Worm (Caenorhabditis elegans): ENCODE measurements around the gene F39G3.5.

F39G3.5 gene

DNA sequence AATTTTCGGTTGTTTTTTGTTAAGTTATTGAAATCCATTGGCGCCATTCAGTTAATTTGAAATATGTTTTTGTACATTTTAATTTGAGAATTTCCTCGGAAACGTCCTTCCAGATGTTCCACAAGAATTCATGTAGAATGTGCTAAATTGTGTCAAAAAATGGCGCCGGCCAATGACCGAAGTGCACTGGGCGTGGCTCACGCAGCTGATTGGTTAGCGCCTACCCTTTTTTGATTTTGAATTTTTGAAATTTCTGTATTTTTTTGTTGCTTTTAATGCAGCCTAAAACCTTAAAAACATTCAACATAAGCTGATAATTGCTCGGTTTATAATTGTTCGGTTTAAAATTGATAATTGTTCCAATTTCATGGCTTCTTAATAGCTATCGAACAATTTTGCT is 45.6 kb upstream of the F39G3.5 start:
- TF ChIP-seq Y53G8AR.9 (GFP tag; conservative IDR thresholded peaks at IDR 0.05), result no peak
- no peak for TF ChIP-seq T07F8.4 (tag; optimal IDR thresholded peaks at IDR 0.05)
- no peak for TF ChIP-seq ztf-18 (tag; optimal IDR thresholded peaks at IDR 0.05)
- no peak for TF ChIP-seq repo-1 (tag; optimal IDR thresholded peaks at IDR 0.05)
- no peak for TF ChIP-seq hmg-1.2 (GFP tag; IDR thresholded peaks at IDR 0.05)
- no peak for TF ChIP-seq bed-2 (GFP tag; IDR thresholded peaks at IDR 0.05)
- TF ChIP-seq ztf-3 (GFP tag; optimal IDR thresholded peaks at IDR 0.05), result no peak
- TF ChIP-seq nhr-27 (tag; optimal IDR thresholded peaks at IDR 0.05), result no peak
- no peak for TF ChIP-seq sptf-2 (GFP tag; optimal IDR thresholded peaks at IDR 0.05)
- no peak for TF ChIP-seq nfya-2 (GFP tag; IDR thresholded peaks at IDR 0.05)
- TF ChIP-seq hsf-1 (GFP tag; IDR thresholded peaks at IDR 0.05), result no peak
- TF ChIP-seq cebp-1 (GFP tag; IDR thresholded peaks at IDR 0.05), result no peak
- TF ChIP-seq cebp-1 (tag; optimal IDR thresholded peaks at IDR 0.05), result no peak
- no peak for TF ChIP-seq somi-1 (GFP tag; optimal IDR thresholded peaks at IDR 0.05)
- TF ChIP-seq F33H1.4 (GFP tag; IDR thresholded peaks at IDR 0.05), result no peak
- no peak for TF ChIP-seq snpc-1.1 (tag; optimal IDR thresholded peaks at IDR 0.05; ENCODE audit: insufficient read depth)
- no peak for TF ChIP-seq Y53F4B.3 (GFP tag; IDR thresholded peaks at IDR 0.05)

- TF ChIP-seq ekl-4 (GFP tag; IDR thresholded peaks at IDR 0.05) (no peak), nhr-120 (GFP tag; IDR thresholded peaks at IDR 0.05) (no peak), Y56A3A.18 (GFP tag; IDR thresholded peaks at IDR 0.05) (no peak), mes-4 (tag; optimal IDR thresholded peaks at IDR 0.05) (no peak), ceh-79 (tag; optimal IDR thresholded peaks at IDR 0.05) (no peak), B0019.2 (GFP tag; conservative IDR thresholded peaks at IDR 0.05) (no peak), hsf-1 (GFP tag; IDR thresholded peaks at IDR 0.05) (no peak), lin-35 (GFP tag; optimal IDR thresholded peaks at IDR 0.05) (no peak), ets-4 (GFP tag; optimal IDR thresholded peaks at IDR 0.05) (no peak), Y95B8A.8 (GFP tag; IDR thresholded peaks at IDR 0.05) (no peak), nhr-27 (tag; optimal IDR thresholded peaks at IDR 0.05) (no peak), sea-2 (GFP tag; IDR thresholded peaks at IDR 0.05) (no peak), unc-130 (GFP tag; optimal IDR thresholded peaks at IDR 0.05) (no peak), Y67H2A.10 (GFP tag; conservative IDR thresholded peaks at IDR 0.05) (no peak), mcd-1 (GFP tag; IDR thresholded peaks at IDR 0.05) (no peak), ztf-3 (GFP tag; optimal IDR thresholded peaks at IDR 0.05) (no peak), ceh-100 (GFP tag; IDR thresholded peaks at IDR 0.05) (no peak), lin-26 (GFP tag; IDR thresholded peaks at IDR 0.05) (no peak), nhr-179 (tag; optimal IDR thresholded peaks at IDR 0.05) (no peak)
These were observed 40.7 kb upstream of the F39G3.5 start, which contains the start of gene K03B4.4 for ce11 chrV:4681670-4682069. Gene K03B4.4, plus strand, starts transcription at chrV:4681970.

DNA sequence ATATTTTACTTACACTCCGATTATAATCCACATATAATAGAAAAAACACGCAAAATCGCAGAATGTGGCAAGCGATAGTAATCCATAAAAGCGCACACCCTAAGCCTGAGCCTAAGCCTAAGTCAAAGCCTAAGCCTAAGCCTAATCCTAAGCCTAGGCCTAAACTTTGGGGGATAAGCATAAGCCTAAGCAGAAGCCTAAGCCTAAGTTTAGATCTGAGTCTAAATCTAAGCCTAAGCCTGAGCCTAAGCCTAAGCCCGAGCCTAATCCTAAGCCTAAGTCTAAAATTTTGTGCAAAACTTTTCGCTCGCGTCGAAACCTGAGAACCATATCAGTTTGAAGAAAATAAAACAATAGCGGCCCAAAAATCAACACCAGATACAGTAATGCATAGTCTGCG is 38.3 kb upstream of the F39G3.5 start:
- no peak for TF ChIP-seq bed-1 (GFP tag; IDR thresholded peaks at IDR 0.05)
- TF ChIP-seq F33H1.4 (GFP tag; IDR thresholded peaks at IDR 0.05), result no peak
- no peak for TF ChIP-seq lin-40 (tag; optimal IDR thresholded peaks at IDR 0.05)
- no peak for TF ChIP-seq B0035.1 (tag; optimal IDR thresholded peaks at IDR 0.05)
- no peak for TF ChIP-seq Y53F4B.3 (GFP tag; IDR thresholded peaks at IDR 0.05)
- no peak for TF ChIP-seq Y95B8A.8 (GFP tag; IDR thresholded peaks at IDR 0.05)
- TF ChIP-seq sea-2 (GFP tag; IDR thresholded peaks at IDR 0.05), result no peak
